Fruit fly (Drosophila melanogaster): Measurements from ENCODE around the gene Sptr.

Sptr gene

dm6 chrX:8459452-8460040, 4.7 kb downstream of the Sptr start:
- no peak for TF ChIP-seq achi (GFP tag; optimal IDR thresholded peaks at IDR 0.05)
- no peak for TF ChIP-seq Sox14 (GFP tag; optimal IDR thresholded peaks at IDR 0.05)
- peak; percentile 65 for TF ChIP-seq Eip78C (GFP tag)
- no peak for TF ChIP-seq Blimp-1 (GFP tag; optimal IDR thresholded peaks at IDR 0.05)
- TF ChIP-seq net (GFP tag; optimal IDR thresholded peaks at IDR 0.05) = no peak
- TF ChIP-seq CG3032 (tag; optimal IDR thresholded peaks at IDR 0.05) = no peak
- TF ChIP-seq dsx (GFP tag; optimal IDR thresholded peaks at IDR 0.05; ENCODE audit: poor library complexity, severe bottlenecking) = no peak
- TF ChIP-seq Sox102F (GFP tag; optimal IDR thresholded peaks at IDR 0.05) = no peak
- TF ChIP-seq CG11294 (GFP tag; IDR thresholded peaks at IDR 0.05) = no peak
- no peak for TF ChIP-seq CG8319 (GFP tag; optimal IDR thresholded peaks at IDR 0.05)
- TF ChIP-seq CG1621 (tag; optimal IDR thresholded peaks at IDR 0.05) = no peak
- TF ChIP-seq ss (GFP tag; optimal IDR thresholded peaks at IDR 0.05) = peak; percentile 11 to 55
- no peak for TF ChIP-seq lz (GFP tag; optimal IDR thresholded peaks at IDR 0.05)
- no peak for TF ChIP-seq CG31627 (GFP tag; optimal IDR thresholded peaks at IDR 0.05)
- no peak for TF ChIP-seq dac (GFP tag; optimal IDR thresholded peaks at IDR 0.05)
- no peak for TF ChIP-seq CG11902 (GFP tag; optimal IDR thresholded peaks at IDR 0.05)
- no peak for TF ChIP-seq Lpt (GFP tag; optimal IDR thresholded peaks at IDR 0.05)
- TF ChIP-seq fd85E (GFP tag; optimal IDR thresholded peaks at IDR 0.05) = no peak
- no peak for TF ChIP-seq CG3919 (GFP tag; optimal IDR thresholded peaks at IDR 0.05)
- TF ChIP-seq svp (GFP tag) = peak; percentile 60
- TF ChIP-seq CG15336 (GFP tag; IDR thresholded peaks at IDR 0.05) = no peak
- TF ChIP-seq CG6276 (GFP tag; optimal IDR thresholded peaks at IDR 0.05) = no peak
- TF ChIP-seq acj6 (GFP tag; optimal IDR thresholded peaks at IDR 0.05) = no peak
- TF ChIP-seq CG32006 (GFP tag; optimal IDR thresholded peaks at IDR 0.05) = no peak
- TF ChIP-seq Smox (GFP tag; optimal IDR thresholded peaks at IDR 0.05) = no peak
- TF ChIP-seq CG6854 (GFP tag; optimal IDR thresholded peaks at IDR 0.05) = no peak
- no peak for TF ChIP-seq Gug (GFP tag; IDR thresholded peaks at IDR 0.05)
- no peak for TF ChIP-seq topi (GFP tag; optimal IDR thresholded peaks at IDR 0.05)
- no peak for TF ChIP-seq Eip75B (GFP tag; optimal IDR thresholded peaks at IDR 0.05)
- TF ChIP-seq Sox15 (GFP tag; optimal IDR thresholded peaks at IDR 0.05) = no peak
- TF ChIP-seq CG6808 (GFP tag; optimal IDR thresholded peaks at IDR 0.05) = peak; percentile 33
- peak; percentile 49 for TF ChIP-seq vri (GFP tag; optimal IDR thresholded peaks at IDR 0.05)
- TF ChIP-seq CG16779 (tag; optimal IDR thresholded peaks at IDR 0.05) = no peak
- no peak for TF ChIP-seq CG4318 (GFP tag; optimal IDR thresholded peaks at IDR 0.05)
- peak; percentile 15 for TF ChIP-seq CG10669 (GFP tag; optimal IDR thresholded peaks at IDR 0.05)

- TF ChIP-seq CG7368 (GFP tag; optimal IDR thresholded peaks at IDR 0.05) (no peak), CG6276 (GFP tag; optimal IDR thresholded peaks at IDR 0.05) (no peak), CG9139 (GFP tag; optimal IDR thresholded peaks at IDR 0.05) (no peak), pdm3 (GFP tag; optimal IDR thresholded peaks at IDR 0.05) (no peak), Eip78C (GFP tag) (no peak), CG16779 (tag; optimal IDR thresholded peaks at IDR 0.05) (no peak), dac (GFP tag; optimal IDR thresholded peaks at IDR 0.05) (no peak), Eip93F (GFP tag; optimal IDR thresholded peaks at IDR 0.05) (no peak), CG11902 (GFP tag; optimal IDR thresholded peaks at IDR 0.05) (no peak), CG6792 (GFP tag; optimal IDR thresholded peaks at IDR 0.05) (no peak), fkh (GFP tag; optimal IDR thresholded peaks at IDR 0.05) (no peak), Met (GFP tag; optimal IDR thresholded peaks at IDR 0.05) (no peak), Gug (GFP tag; IDR thresholded peaks at IDR 0.05) (no peak), CG32006 (GFP tag; optimal IDR thresholded peaks at IDR 0.05) (no peak), CG15336 (GFP tag; IDR thresholded peaks at IDR 0.05) (no peak)
These were observed 6.7 kb downstream of the Sptr start, which contains the start of gene CG32713 for dm6 chrX:8457532-8457931. CG32713 (minus strand) TSS chrX:8457632.

All from whole organism, prepupa.